Worm (Caenorhabditis elegans): ENCODE results near the gene eif-2A.
A peak's percentile ranks its signal among the peaks of the same experiment; 100 is the strongest.

eif-2A gene

DNA sequence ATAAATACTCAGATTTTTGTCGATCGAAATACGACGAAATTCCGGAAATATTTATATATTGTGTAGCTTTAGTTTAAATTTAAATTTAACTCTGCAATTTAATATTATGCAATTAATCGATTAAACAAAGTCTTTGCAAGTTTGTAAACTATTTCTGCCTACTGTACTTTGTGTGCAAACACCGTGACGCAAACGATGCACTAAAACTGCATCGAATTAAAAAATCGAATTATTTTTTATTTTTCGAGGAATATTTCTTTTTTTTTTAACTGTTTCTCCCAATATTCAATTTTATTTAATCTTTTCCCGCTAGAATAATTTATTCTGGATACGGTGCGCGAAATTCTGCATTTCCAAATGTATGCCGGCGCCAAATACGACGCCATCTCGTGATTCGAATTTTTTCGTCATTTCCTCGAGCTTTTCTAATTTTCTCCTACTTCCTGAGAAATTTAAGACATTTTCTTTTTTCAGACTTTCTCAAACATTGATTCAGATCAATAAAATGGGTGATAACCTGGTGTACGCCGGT lies at the start of gene eif-2A:
TSS of gene eif-2A (plus strand) at position 469 of the 532 bp plus-strand sequence.
- TF ChIP-seq tbx-2 (tag; optimal IDR thresholded peaks at IDR 0.05) (no peak), ceh-16 (tag; optimal IDR thresholded peaks at IDR 0.05) (no peak), egl-5 (tag; optimal IDR thresholded peaks at IDR 0.05) (no peak), pha-4 (tag; optimal IDR thresholded peaks at IDR 0.05) (peak; percentile 44), nfya-1 (tag; optimal IDR thresholded peaks at IDR 0.05; ENCODE audit: insufficient read depth) (peak; percentile 51), nhr-43 (tag; optimal IDR thresholded peaks at IDR 0.05; ENCODE audit: poor library complexity, severe bottlenecking) (no peak), ceh-82 (tag; optimal IDR thresholded peaks at IDR 0.05) (no peak), ama-1 (optimal IDR thresholded peaks at IDR 0.05) (no peak), lin-39 (tag; optimal IDR thresholded peaks at IDR 0.05) (no peak), mdl-1 (tag; optimal IDR thresholded peaks at IDR 0.05) (no peak), nhr-76 (tag; optimal IDR thresholded peaks at IDR 0.05) (no peak), lin-15B (tag; optimal IDR thresholded peaks at IDR 0.05) (peak; percentile 27), pqm-1 (tag; optimal IDR thresholded peaks at IDR 0.05) (no peak), ztf-4 (tag; optimal IDR thresholded peaks at IDR 0.05) (no peak), unc-62 (GFP tag; optimal IDR thresholded peaks at IDR 0.05) (no peak), ceh-28 (tag; optimal IDR thresholded peaks at IDR 0.05) (no peak), snpc-4 (tag; optimal IDR thresholded peaks at IDR 0.05) (no peak), fkh-2 (tag; optimal IDR thresholded peaks at IDR 0.05) (no peak), elt-3 (tag; optimal IDR thresholded peaks at IDR 0.05) (no peak), sea-2 (GFP tag; optimal IDR thresholded peaks at IDR 0.05) (no peak), nhr-28 (tag; optimal IDR thresholded peaks at IDR 0.05) (no peak)

DNA sequence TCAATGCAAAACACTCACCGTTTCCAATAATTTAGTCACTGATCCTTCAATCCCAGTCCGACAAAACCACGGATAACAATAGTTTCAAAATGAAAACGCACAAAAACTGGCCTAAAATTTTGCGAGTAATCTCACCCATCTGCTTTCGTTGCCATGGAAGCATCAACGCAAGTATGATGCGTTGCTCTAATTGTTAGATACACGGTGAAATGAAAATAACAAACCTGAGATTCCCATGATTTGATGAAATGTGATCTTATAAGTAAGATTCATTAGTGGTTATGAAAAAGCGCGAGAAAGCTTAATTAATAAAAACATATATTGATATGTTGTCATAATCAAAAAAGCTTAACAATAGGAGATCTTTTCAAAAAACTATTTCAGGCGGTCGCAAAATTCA lies 49.4 kb upstream of the eif-2A start, which contains the start of gene ceh-57:
TSS of gene ceh-57 (minus strand) at position 95 of the 400 bp plus-strand sequence.
- TF ChIP-seq nhr-77 (tag; optimal IDR thresholded peaks at IDR 0.05) (no peak), ztf-11 (tag; optimal IDR thresholded peaks at IDR 0.05) (no peak), pqm-1 (tag; optimal IDR thresholded peaks at IDR 0.05) (no peak), eor-1 (tag; optimal IDR thresholded peaks at IDR 0.05) (no peak), ceh-28 (tag; optimal IDR thresholded peaks at IDR 0.05) (no peak), egl-27 (tag; optimal IDR thresholded peaks at IDR 0.05) (no peak), nhr-23 (tag; optimal IDR thresholded peaks at IDR 0.05) (no peak), elt-1 (tag; optimal IDR thresholded peaks at IDR 0.05) (no peak), nhr-67 (tag; optimal IDR thresholded peaks at IDR 0.05) (no peak), fkh-10 (GFP tag; optimal IDR thresholded peaks at IDR 0.05) (no peak), lsy-12 (tag; optimal IDR thresholded peaks at IDR 0.05) (no peak), pha-4 (tag; optimal IDR thresholded peaks at IDR 0.05) (no peak), ceh-82 (tag; optimal IDR thresholded peaks at IDR 0.05) (no peak), fos-1 (tag; optimal IDR thresholded peaks at IDR 0.05) (no peak), ZK546.5 (tag; optimal IDR thresholded peaks at IDR 0.05) (no peak), aly-2 (tag; optimal IDR thresholded peaks at IDR 0.05) (no peak), nfya-1 (tag; optimal IDR thresholded peaks at IDR 0.05; ENCODE audit: insufficient read depth) (no peak), ama-1 (optimal IDR thresholded peaks at IDR 0.05) (no peak), nhr-11 (tag; optimal IDR thresholded peaks at IDR 0.05) (no peak), fkh-2 (tag; optimal IDR thresholded peaks at IDR 0.05) (no peak)

DNA sequence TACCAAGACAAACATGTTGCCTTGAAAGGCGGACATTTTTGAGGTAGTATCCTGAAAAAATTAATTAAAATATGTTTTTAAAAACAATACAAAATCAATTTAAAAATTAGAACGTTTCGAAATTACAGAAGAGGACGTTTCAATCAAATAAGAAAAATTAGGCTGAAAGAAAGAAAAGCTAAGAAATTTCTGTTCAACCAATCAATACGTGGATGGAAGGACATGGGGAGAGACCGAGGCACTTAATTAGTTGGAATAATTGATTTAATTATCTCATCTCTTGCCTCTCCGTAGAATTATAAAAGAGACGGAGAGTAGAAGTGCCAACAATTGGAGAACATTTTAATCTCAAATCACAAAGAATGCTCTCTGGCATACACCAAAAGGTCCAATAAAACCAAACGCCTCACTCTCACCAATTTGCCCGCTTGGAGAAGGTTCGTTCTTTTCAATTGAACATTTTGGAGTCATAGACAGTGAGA lies 47.0 kb upstream of the eif-2A start, which contains the start of gene ceh-58:
TSS of gene ceh-58 (minus strand) at position 51 of the 482 bp plus-strand sequence.
- TF ChIP-seq ZK546.5 (tag; optimal IDR thresholded peaks at IDR 0.05) (no peak), fkh-10 (GFP tag; optimal IDR thresholded peaks at IDR 0.05) (no peak), unc-39 (tag; optimal IDR thresholded peaks at IDR 0.05) (no peak), nhr-76 (tag; optimal IDR thresholded peaks at IDR 0.05) (no peak), ceh-9 (tag; optimal IDR thresholded peaks at IDR 0.05) (no peak), ztf-11 (tag; optimal IDR thresholded peaks at IDR 0.05) (no peak), nfya-1 (tag; optimal IDR thresholded peaks at IDR 0.05; ENCODE audit: insufficient read depth) (no peak), elt-2 (tag; optimal IDR thresholded peaks at IDR 0.05) (no peak), elt-3 (tag; optimal IDR thresholded peaks at IDR 0.05) (no peak), mml-1 (tag; optimal IDR thresholded peaks at IDR 0.05) (no peak), ceh-16 (tag; optimal IDR thresholded peaks at IDR 0.05) (no peak), eor-1 (tag; optimal IDR thresholded peaks at IDR 0.05) (no peak), fos-1 (tag; optimal IDR thresholded peaks at IDR 0.05) (no peak), ceh-28 (tag; optimal IDR thresholded peaks at IDR 0.05) (no peak), sea-2 (GFP tag; optimal IDR thresholded peaks at IDR 0.05) (no peak), unc-62 (GFP tag; optimal IDR thresholded peaks at IDR 0.05) (no peak), nhr-67 (tag; optimal IDR thresholded peaks at IDR 0.05) (no peak), hmg-11 (tag; optimal IDR thresholded peaks at IDR 0.05) (no peak), jun-1 (tag; optimal IDR thresholded peaks at IDR 0.05) (no peak)
